Worm (Caenorhabditis elegans) whole organism, L3 larva: Measurements from ENCODE around the gene C16D9.9.

Experiments
- aly-2 ChIP-seq: fragments of 150-350 bp; optimal IDR thresholded peaks from 2 replicates; lab custom pipeline; 2014; ENCODE audit warnings: missing biosample characterization, missing genetic modification characterization
- ceh-82 ChIP-seq: fragments of 150-350 bp; optimal IDR thresholded peaks from 2 replicates; lab custom pipeline; 2014; ENCODE audit warnings: missing biosample characterization, missing genetic modification characterization
- nhr-76 ChIP-seq: fragments of 150-350 bp; sonication (generic microtip); optimal IDR thresholded peaks from 5 replicates; lab custom pipeline; 2014; ENCODE audit warnings: missing biosample characterization, missing genetic modification characterization
- unc-39 ChIP-seq: sonication (generic microtip); optimal IDR thresholded peaks from 4 replicates; lab custom pipeline; 2017; ENCODE audit warnings: missing biosample characterization, missing genetic modification characterization
- ztf-11 ChIP-seq: fragments of 150-350 bp; optimal IDR thresholded peaks from 2 replicates; lab custom pipeline; 2014; ENCODE audit warnings: missing biosample characterization, missing genetic modification characterization
- ztf-4 ChIP-seq: fragments of 150-350 bp; optimal IDR thresholded peaks from 2 replicates; lab custom pipeline; 2014; ENCODE audit warnings: missing biosample characterization, missing genetic modification characterization

DNA sequence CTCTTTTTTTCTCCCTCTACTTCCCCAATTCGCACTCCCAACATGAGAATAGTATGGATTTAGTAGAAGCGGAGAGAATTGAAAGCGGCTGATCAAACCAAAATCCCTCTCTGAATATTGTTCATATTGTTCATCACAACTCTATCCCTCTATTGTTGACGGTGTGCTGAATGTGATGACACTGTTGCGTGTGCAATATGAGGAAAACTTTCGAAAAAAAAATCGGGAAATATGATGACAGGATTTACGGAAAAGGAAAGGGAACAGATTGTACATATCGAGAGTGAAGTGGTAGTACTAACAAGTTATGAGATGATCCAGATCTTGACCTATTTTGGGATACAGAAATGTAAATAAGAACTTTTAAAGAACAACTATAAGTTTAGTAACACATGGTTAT, 31.8 kb downstream of the C16D9.9 start, which contains the start of gene smex-1:
- no peak for TF ChIP-seq nhr-76 (tag; lab: Kevin White, UChicago)
- TF ChIP-seq ztf-11 = no peak
- TF ChIP-seq ceh-82 (tag; lab: Kevin White, UChicago) = no peak
- TF ChIP-seq aly-2 (tag; lab: Kevin White, UChicago) = no peak
- no peak for TF ChIP-seq unc-39 (tag; lab: Kevin White, UChicago)
- TF ChIP-seq ztf-4 = no peak
